Fruit fly (Drosophila melanogaster) whole organism, wandering third instar larva: Measurements from ENCODE around the gene Cpr67Fa1.

Experiments
- CG32264 ChIP-seq: fragments of 200-800 bp; sonication (Bioruptor generic); optimal IDR thresholded peaks from 2 replicates; lab custom pipeline; 2016; ENCODE audit warnings: missing biosample characterization, missing genetic modification characterization
- Dfd ChIP-seq: fragments of >200 bp; optimal IDR thresholded peaks from 2 replicates; lab custom pipeline; 2017; ENCODE audit warnings: missing biosample characterization, missing genetic modification characterization
- Dif ChIP-seq: fragments of 200-275, 200-300 bp; sonication (Bioruptor generic); optimal IDR thresholded peaks from 2 replicates; lab custom pipeline; 2018; ENCODE audit warnings: missing biosample characterization, missing genetic modification characterization; ENCODE audit not compliant: partially characterized antibody
- GATAd ChIP-seq: sonication (Bioruptor generic); optimal IDR thresholded peaks from 2 replicates; lab custom pipeline; 2016; ENCODE audit warnings: missing biosample characterization, missing genetic modification characterization
- HLH106 ChIP-seq: fragments of 200-800 bp; optimal IDR thresholded peaks from 3 replicates; lab custom pipeline; 2019; ENCODE audit warnings: missing biosample characterization, mild to moderate bottlenecking, missing genetic modification characterization, moderate library complexity
- Hnf4 ChIP-seq: fragments of 200-800 bp; sonication (Bioruptor generic); optimal IDR thresholded peaks from 2 replicates; lab custom pipeline; 2016; ENCODE audit warnings: missing biosample characterization, mild to moderate bottlenecking, missing genetic modification characterization
- Hr78 ChIP-seq: fragments of >200 bp; optimal IDR thresholded peaks from 2 replicates; lab custom pipeline; 2017; ENCODE audit warnings: missing biosample characterization, missing genetic modification characterization
- Hr83 ChIP-seq: fragments of 200-300 bp; sonication (Bioruptor generic); optimal IDR thresholded peaks from 2 replicates; lab custom pipeline; 2016; ENCODE audit warnings: missing biosample characterization, mild to moderate bottlenecking, missing genetic modification characterization, moderate library complexity; ENCODE audit not compliant: poor library complexity, severe bottlenecking
- Jra ChIP-seq: sonication (Bioruptor generic); optimal IDR thresholded peaks from 2 replicates; lab custom pipeline; 2016; ENCODE audit warnings: missing biosample characterization, missing genetic modification characterization
- Mio ChIP-seq: sonication (Bioruptor generic); optimal IDR thresholded peaks from 2 replicates; lab custom pipeline; 2016; ENCODE audit warnings: missing biosample characterization, missing genetic modification characterization
- Myc ChIP-seq: fragments of >200 bp; optimal IDR thresholded peaks from 2 replicates; lab custom pipeline; 2017
- OdsH ChIP-seq: fragments of 200-800 bp; sonication (Bioruptor generic); optimal IDR thresholded peaks from 2 replicates; lab custom pipeline; 2016; ENCODE audit warnings: missing biosample characterization, mild to moderate bottlenecking, missing genetic modification characterization
- Rel ChIP-seq, 2 experiments: fragments of 200-800 bp; sonication (Bioruptor generic) in 1 of 2; optimal IDR thresholded peaks; 2 replicates in 1 of 2; 3 replicates in 1 of 2; lab custom pipeline; 2016 to 2019; ENCODE audit warnings: mild to moderate bottlenecking in 2 of 2, missing biosample characterization in 2 of 2, missing genetic modification characterization in 2 of 2, moderate library complexity in 1 of 2
- br ChIP-seq: fragments of 200-800 bp; sonication (Bioruptor generic); optimal IDR thresholded peaks from 2 replicates; lab custom pipeline; 2016; ENCODE audit warnings: missing biosample characterization, missing genetic modification characterization
- brk ChIP-seq: fragments of 200-800 bp; sonication (Bioruptor generic); optimal IDR thresholded peaks from 2 replicates; lab custom pipeline; 2016; ENCODE audit warnings: missing biosample characterization, mild to moderate bottlenecking, missing genetic modification characterization
- dl ChIP-seq, 2 experiments: fragments of 175-275, 200-275 bp in 1 of 2; fragments of 200-275 bp in 1 of 2; sonication (Bioruptor generic); optimal IDR thresholded peaks; lab custom pipeline; 2018; ENCODE audit warnings: mild to moderate bottlenecking in 2 of 2, missing biosample characterization in 2 of 2, missing genetic modification characterization in 2 of 2, moderate library complexity in 2 of 2; ENCODE audit not compliant: partially characterized antibody in 2 of 2, insufficient read depth in 1 of 2
- dsf ChIP-seq: sonication (Bioruptor generic); optimal IDR thresholded peaks from 2 replicates; lab custom pipeline; 2016; ENCODE audit warnings: missing biosample characterization, missing genetic modification characterization, borderline replicate concordance
- ey ChIP-seq: fragments of 200-800 bp; sonication (Bioruptor generic); optimal IDR thresholded peaks from 2 replicates; lab custom pipeline; 2016; ENCODE audit warnings: missing biosample characterization, missing genetic modification characterization
- foxo ChIP-seq, 2 experiments: fragments of 200-800 bp; sonication (Bioruptor generic); optimal IDR thresholded peaks; 2 replicates in 1 of 2; 3 replicates in 1 of 2; lab custom pipeline; 2016 to 2017; ENCODE audit warnings: missing biosample characterization in 2 of 2, missing genetic modification characterization in 2 of 2
- fru ChIP-seq: fragments of 200-800 bp; sonication (Bioruptor generic); optimal IDR thresholded peaks from 3 replicates; lab custom pipeline; 2016; ENCODE audit warnings: missing biosample characterization, mild to moderate bottlenecking, missing genetic modification characterization
- h ChIP-seq: fragments of 200-800 bp; sonication (Bioruptor generic); optimal IDR thresholded peaks from 3 replicates; lab custom pipeline; 2016; ENCODE audit warnings: missing biosample characterization, mild to moderate bottlenecking, missing genetic modification characterization
- jim ChIP-seq: fragments of 175-275, 200-325 bp; sonication (Bioruptor generic); optimal IDR thresholded peaks from 2 replicates; lab custom pipeline; 2016; ENCODE audit warnings: missing biosample characterization, mild to moderate bottlenecking, missing genetic modification characterization
- lola ChIP-seq: fragments of >200 bp; optimal IDR thresholded peaks from 2 replicates; lab custom pipeline; 2017; ENCODE audit warnings: missing biosample characterization, missing genetic modification characterization
- pan ChIP-seq: fragments of >200 bp; optimal IDR thresholded peaks from 2 replicates; lab custom pipeline; 2017
- psq ChIP-seq: fragments of 200-800 bp; sonication (Bioruptor generic); optimal IDR thresholded peaks from 3 replicates; lab custom pipeline; 2017; ENCODE audit warnings: missing biosample characterization, mild to moderate bottlenecking, missing genetic modification characterization, moderate library complexity
- rgr ChIP-seq: fragments of 200-800 bp; sonication (Bioruptor generic); optimal IDR thresholded peaks from 3 replicates; lab custom pipeline; 2016; ENCODE audit warnings: missing biosample characterization, mild to moderate bottlenecking, missing genetic modification characterization
- sage ChIP-seq: fragments of 200-800 bp; sonication (Bioruptor generic); optimal IDR thresholded peaks from 2 replicates; lab custom pipeline; 2016; ENCODE audit warnings: missing biosample characterization, mild to moderate bottlenecking, missing genetic modification characterization
- sv ChIP-seq: fragments of 200-800 bp; sonication (Bioruptor generic); optimal IDR thresholded peaks from 3 replicates; lab custom pipeline; 2016; ENCODE audit warnings: missing biosample characterization, missing genetic modification characterization
- tai ChIP-seq: sonication (Bioruptor generic); optimal IDR thresholded peaks from 2 replicates; lab custom pipeline; 2016; ENCODE audit warnings: missing biosample characterization, missing genetic modification characterization
- usp ChIP-seq: fragments of >200 bp; optimal IDR thresholded peaks from 2 replicates; lab custom pipeline; 2017; ENCODE audit warnings: missing biosample characterization, missing genetic modification characterization
- woc ChIP-seq: sonication (Bioruptor generic); optimal IDR thresholded peaks from 2 replicates; lab custom pipeline; 2016; ENCODE audit warnings: missing biosample characterization, mild to moderate bottlenecking, missing genetic modification characterization

Gene Cpr67Fa1

dm6 chr3L:10844548-10845530 is 45.0 kb upstream of the Cpr67Fa1 start:
- TF ChIP-seq psq (peak; percentile 11), Rel (GFP tag; optimal IDR thresholded peaks at IDR 0.05; lab: Kevin White, UChicago) (no peak), Rel (tag; optimal IDR thresholded peaks at IDR 0.05; lab: Kevin White, UChicago) (no peak), ey (peak; percentile 39), woc (peak; percentile 45), rgr (peak; percentile 25), h (GFP tag; lab: Kevin White, UChicago) (no peak), CG32264 (GFP tag; lab: Kevin White, UChicago) (no peak), OdsH (GFP tag; lab: Kevin White, UChicago) (peak; percentile 11), Hnf4 (GFP tag; lab: Kevin White, UChicago) (no peak), pan (lab: Kevin White, UChicago) (no peak), Jra (no peak), tai (no peak), fru (GFP tag; lab: Kevin White, UChicago) (peak; percentile 34), foxo (GFP tag; optimal IDR thresholded peaks at IDR 0.05; lab: Kevin White, UChicago) (peak in 1 of 2 experiments; percentile 52), Myc (lab: Kevin White, UChicago) (no peak), jim (GFP tag; lab: Kevin White, UChicago) (no peak), Dif (peak; percentile 15), GATAd (no peak)

DNA sequence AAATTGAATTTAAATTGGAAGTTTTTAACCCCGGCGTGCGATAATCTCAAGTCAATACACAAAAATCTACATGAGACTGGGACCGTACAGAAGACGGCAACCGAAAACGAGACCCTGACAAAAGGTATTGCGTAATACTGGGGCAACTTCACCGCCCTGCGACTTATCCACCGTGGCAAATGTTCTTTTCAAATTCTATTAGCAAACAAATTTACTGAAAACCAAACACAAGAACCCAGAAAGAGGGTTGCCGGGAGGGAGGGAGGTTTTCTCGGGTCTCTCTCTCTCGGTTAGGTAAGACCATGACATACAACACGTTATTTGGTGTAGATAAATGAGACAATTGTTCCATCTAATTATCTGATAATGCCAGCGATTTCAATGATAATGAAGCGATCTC is 44.0 kb upstream of the Cpr67Fa1 start:
- TF ChIP-seq Dfd (no peak), usp (GFP tag; lab: Kevin White, UChicago) (no peak), lola (no peak), HLH106 (tag; lab: Kevin White, UChicago) (no peak), Rel (GFP tag; optimal IDR thresholded peaks at IDR 0.05; lab: Kevin White, UChicago) (no peak), Rel (tag; optimal IDR thresholded peaks at IDR 0.05; lab: Kevin White, UChicago) (no peak), Mio (GFP tag; lab: Kevin White, UChicago) (no peak), sage (GFP tag; lab: Kevin White, UChicago) (no peak), rgr (no peak)

DNA sequence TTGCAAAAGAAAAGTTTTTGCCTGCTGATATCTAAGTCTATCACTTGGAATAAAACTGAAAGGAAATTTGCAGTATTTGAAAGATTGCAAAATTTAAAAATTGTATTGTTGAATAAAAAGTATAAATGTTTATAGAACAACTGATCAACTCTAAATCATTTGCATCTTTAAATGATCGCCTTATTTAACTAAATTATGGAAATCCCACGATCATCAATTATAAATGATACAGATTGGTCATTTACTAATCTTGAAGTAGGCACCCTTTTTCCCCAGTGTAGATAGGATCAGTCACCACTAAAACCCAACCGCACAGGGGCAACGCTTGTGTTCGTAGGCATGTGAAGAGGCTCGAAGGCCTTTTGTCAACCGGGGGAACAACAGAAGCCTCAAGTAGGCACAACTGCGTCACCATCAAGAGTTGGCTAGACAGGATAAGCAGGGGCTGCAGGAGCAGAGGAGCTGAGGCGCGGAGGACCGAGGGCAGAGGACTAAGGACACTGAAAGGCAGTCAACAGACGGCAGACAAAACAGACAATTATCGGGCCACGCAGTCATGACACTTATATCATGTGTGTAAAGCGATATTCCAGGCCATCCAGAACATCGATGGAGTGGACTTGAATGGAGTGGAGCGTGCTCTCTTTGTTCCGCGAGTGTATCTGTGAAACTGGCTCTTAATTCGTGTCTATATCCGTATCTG is 41.8 kb upstream of the Cpr67Fa1 start:
- no peak for TF ChIP-seq Hnf4 (GFP tag; lab: Kevin White, UChicago)
- peak; percentile 15 for TF ChIP-seq rgr
- TF ChIP-seq sv (GFP tag; lab: Kevin White, UChicago), result peak; percentile 14
- TF ChIP-seq Dif, result no peak
- no peak for TF ChIP-seq sage (GFP tag; lab: Kevin White, UChicago)
- TF ChIP-seq foxo (GFP tag; optimal IDR thresholded peaks at IDR 0.05; lab: Kevin White, UChicago), result peak in 1 of 2 experiments; percentile 8

DNA sequence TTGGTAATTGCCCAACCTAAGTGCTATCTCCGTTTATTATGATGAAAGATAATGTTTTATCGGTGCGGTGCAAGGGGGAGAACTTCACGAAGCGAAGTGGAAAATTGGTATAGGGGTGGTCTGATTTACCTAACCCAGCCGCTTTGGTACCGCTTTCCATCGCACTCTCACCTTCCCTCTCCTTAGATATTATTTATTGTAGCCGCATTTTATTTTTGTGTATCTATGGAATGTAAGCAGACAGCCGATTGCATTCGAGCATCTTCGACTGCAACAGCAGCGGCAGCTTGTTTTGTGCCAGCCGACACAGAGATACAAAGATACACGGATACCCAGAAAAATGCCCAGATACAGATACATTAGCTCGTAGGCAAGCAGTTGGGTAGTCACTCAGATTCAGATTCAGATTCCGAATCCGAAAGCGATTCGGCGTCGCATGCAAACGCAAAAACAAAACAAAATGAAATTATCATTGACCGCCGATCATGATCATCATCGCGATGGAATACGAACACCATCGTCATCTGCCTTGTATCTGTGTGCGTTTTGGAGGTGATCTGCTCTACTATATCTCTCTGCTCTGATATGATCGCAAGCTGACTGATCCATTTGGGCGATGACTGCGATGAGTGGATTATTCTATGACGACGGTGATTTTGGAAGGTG is 40.9 kb upstream of the Cpr67Fa1 start:
- TF ChIP-seq Hr78 (GFP tag; lab: Kevin White, UChicago) (no peak), br (GFP tag; lab: Kevin White, UChicago) (no peak), usp (GFP tag; lab: Kevin White, UChicago) (no peak), Hr83 (GFP tag; lab: Kevin White, UChicago) (no peak), dl (GFP tag; optimal IDR thresholded peaks at IDR 0.05; lab: Kevin White, UChicago; ENCODE audit: insufficient read depth in 1 of 2, partially characterized antibody in 2 of 2) (no peak), foxo (GFP tag; optimal IDR thresholded peaks at IDR 0.05; lab: Kevin White, UChicago) (no peak), jim (GFP tag; lab: Kevin White, UChicago) (no peak), dsf (GFP tag; lab: Kevin White, UChicago) (no peak), tai (no peak), brk (GFP tag; lab: Kevin White, UChicago) (no peak), fru (GFP tag; lab: Kevin White, UChicago) (no peak), Hnf4 (GFP tag; lab: Kevin White, UChicago) (no peak), ey (no peak), Dfd (no peak), woc (no peak)
